Worm (Caenorhabditis elegans) whole organism, L1 larva: ENCODE data around the gene sqt-2.

ENCODE experiments used
- ceh-82 ChIP-seq, 3 experiments: fragments of 150-350 bp in 1 of 3; sonication (generic microtip) in 2 of 3; optimal IDR thresholded peaks; 2 replicates each; lab custom pipeline; 2014 to 2017; ENCODE audit warnings: missing biosample characterization in 3 of 3, missing genetic modification characterization in 3 of 3
- lin-35 ChIP-seq, 2 experiments: fragments of 150-350 bp; optimal IDR thresholded peaks; 2 replicates each; lab custom pipeline; 2014; ENCODE audit warnings: missing biosample characterization in 2 of 2, missing genetic modification characterization in 2 of 2, missing genetic modification reagents in 2 of 2
- nhr-11 ChIP-seq: fragments of 150-350 bp; optimal IDR thresholded peaks from 2 replicates; lab custom pipeline; 2014; ENCODE audit warnings: missing biosample characterization, missing genetic modification characterization

ce11 chrII:60049-60448 lies 36.9 kb downstream of the sqt-2 start:
- no peak for TF ChIP-seq nhr-11 (tag; lab: Kevin White, UChicago)
- TF ChIP-seq lin-35 (GFP tag; optimal IDR thresholded peaks at IDR 0.05; lab: Kevin White, UChicago), result peak in 1 of 2 experiments; percentile 16
- no peak for TF ChIP-seq ceh-82 (tag; optimal IDR thresholded peaks at IDR 0.05; lab: Kevin White, UChicago)
